Fruit fly (Drosophila melanogaster) whole organism, embryonic: ENCODE results near the gene Sdic4.

ENCODE experiments used
- Ada2b ChIP-seq: fragments of 200-800 bp; sonication (Bioruptor generic); IDR thresholded peaks from 2 replicates; pipeline ENCODE4 v1.3.6; 2022; ENCODE audit warnings: missing biosample characterization, missing genetic modification characterization
- Asciz ChIP-seq: fragments of 200-800 bp; sonication (Bioruptor generic); optimal IDR thresholded peaks from 2 replicates; lab custom pipeline; 2017; ENCODE audit warnings: missing biosample characterization, mild to moderate bottlenecking, missing genetic modification characterization, missing genetic modification reagents
- CG11504 ChIP-seq: fragments of 200-800 bp; sonication (Bioruptor generic); optimal IDR thresholded peaks from 3 replicates; lab custom pipeline; 2019; ENCODE audit warnings: missing biosample characterization, mild to moderate bottlenecking, missing genetic modification characterization, moderate library complexity
- CG13775 ChIP-seq: fragments of 200-800 bp; sonication (Bioruptor generic); optimal IDR thresholded peaks from 3 replicates; lab custom pipeline; 2017; ENCODE audit warnings: missing biosample characterization, mild to moderate bottlenecking, missing genetic modification characterization
- CG14050 ChIP-seq: fragments of 200-800 bp; sonication (Bioruptor generic); IDR thresholded peaks from 3 replicates; pipeline ENCODE4 v1.3.6; 2022; ENCODE audit warnings: missing biosample characterization, missing genetic modification characterization
- CG15269 ChIP-seq: fragments of 200-800 bp; sonication (Bioruptor generic); optimal IDR thresholded peaks from 2 replicates; lab custom pipeline; 2018; ENCODE audit warnings: missing biosample characterization, mild to moderate bottlenecking, missing genetic modification characterization, moderate library complexity
- CG34224 ChIP-seq: fragments of 200-800 bp; sonication (Bioruptor generic); IDR thresholded peaks from 3 replicates; pipeline ENCODE4 v1.3.6; 2022; ENCODE audit warnings: missing biosample characterization, missing genetic modification characterization; ENCODE audit not compliant: partially characterized antibody
- CG34376 ChIP-seq: fragments of 200-800 bp; sonication (Bioruptor generic); optimal IDR thresholded peaks from 2 replicates; lab custom pipeline; 2018; ENCODE audit warnings: missing biosample characterization, mild to moderate bottlenecking, missing genetic modification characterization
- CG4820 ChIP-seq: fragments of 200-800 bp; sonication (Bioruptor generic); optimal IDR thresholded peaks from 3 replicates; lab custom pipeline; 2016; ENCODE audit warnings: missing biosample characterization, missing genetic modification characterization
- CG6683 ChIP-seq: fragments of 200-800 bp; sonication (Bioruptor generic); optimal IDR thresholded peaks from 2 replicates; lab custom pipeline; 2017; ENCODE audit warnings: missing biosample characterization, mild to moderate bottlenecking, missing genetic modification characterization, missing genetic modification reagents
- CG6765 ChIP-seq: fragments of 200-800 bp; sonication (Bioruptor generic); optimal IDR thresholded peaks from 3 replicates; lab custom pipeline; 2017; ENCODE audit warnings: missing biosample characterization, mild to moderate bottlenecking, missing genetic modification characterization
- CG9932 ChIP-seq: fragments of 200-800 bp; sonication (Bioruptor generic); IDR thresholded peaks from 2 replicates; pipeline ENCODE4 v1.3.6; 2022; ENCODE audit warnings: missing biosample characterization, missing genetic modification characterization
- CHES-1-like ChIP-seq: fragments of 200-800 bp; sonication (Bioruptor generic); optimal IDR thresholded peaks from 2 replicates; lab custom pipeline; 2016; ENCODE audit warnings: missing biosample characterization, missing genetic modification characterization
- CoRest ChIP-seq: fragments of 200-800 bp; sonication (Bioruptor generic); optimal IDR thresholded peaks from 3 replicates; lab custom pipeline; 2018; ENCODE audit warnings: missing biosample characterization, mild to moderate bottlenecking, missing genetic modification characterization, moderate library complexity
- D19A ChIP-seq: fragments of 200-800 bp; optimal IDR thresholded peaks from 3 replicates; lab custom pipeline; 2019; ENCODE audit warnings: missing biosample characterization, mild to moderate bottlenecking, missing genetic modification characterization, moderate library complexity
- D19B ChIP-seq: fragments of 200-800 bp; sonication (Bioruptor generic); optimal IDR thresholded peaks from 2 replicates; lab custom pipeline; 2017; ENCODE audit warnings: missing biosample characterization, mild to moderate bottlenecking, missing genetic modification characterization
- Dek ChIP-seq: fragments of 200-800 bp; sonication (Bioruptor generic); optimal IDR thresholded peaks from 3 replicates; lab custom pipeline; 2019; ENCODE audit warnings: missing biosample characterization, mild to moderate bottlenecking, missing genetic modification characterization, moderate library complexity
- Ets97D ChIP-seq: fragments of 200-800 bp; sonication (Bioruptor generic); optimal IDR thresholded peaks from 3 replicates; lab custom pipeline; 2016; ENCODE audit warnings: missing biosample characterization, missing genetic modification characterization
- Fer2 ChIP-seq: fragments of 200-800 bp; sonication (Bioruptor generic); optimal IDR thresholded peaks from 2 replicates; lab custom pipeline; 2018; ENCODE audit warnings: missing biosample characterization, mild to moderate bottlenecking, missing genetic modification characterization, moderate library complexity
- Fer3 ChIP-seq: fragments of 200-800 bp; sonication (Bioruptor generic); optimal IDR thresholded peaks from 2 replicates; lab custom pipeline; 2018; ENCODE audit warnings: missing biosample characterization, mild to moderate bottlenecking, missing genetic modification characterization, moderate library complexity
- Hsf ChIP-seq: fragments of 200-800 bp; sonication (Bioruptor generic); optimal IDR thresholded peaks from 3 replicates; lab custom pipeline; 2016; ENCODE audit warnings: missing biosample characterization, missing genetic modification characterization
- Mrtf ChIP-seq: fragments of 200-800 bp; sonication (Bioruptor generic); IDR thresholded peaks from 3 replicates; pipeline ENCODE4 v1.3.6; 2022; ENCODE audit warnings: missing biosample characterization, missing genetic modification characterization
- NC2α ChIP-seq: fragments of 200-800 bp; sonication (Bioruptor generic); optimal IDR thresholded peaks from 2 replicates; lab custom pipeline; 2016; ENCODE audit warnings: missing biosample characterization, missing genetic modification characterization
- NC2β ChIP-seq: fragments of 200-800 bp; sonication (Bioruptor generic); optimal IDR thresholded peaks from 2 replicates; lab custom pipeline; 2016; ENCODE audit warnings: missing biosample characterization, missing genetic modification characterization
- Rfx ChIP-seq: fragments of 200-800 bp; sonication (Bioruptor generic); IDR thresholded peaks from 2 replicates; pipeline ENCODE4 v1.3.6; 2022; ENCODE audit warnings: missing biosample characterization, missing genetic modification characterization
- Scr ChIP-seq: fragments of 200-800 bp; sonication (Bioruptor generic); IDR thresholded peaks from 2 replicates; pipeline ENCODE4 v1.3.6; 2022; ENCODE audit warnings: missing biosample characterization, missing genetic modification characterization; ENCODE audit not compliant: partially characterized antibody
- Six4 ChIP-seq: fragments of 200-800 bp; sonication (Bioruptor generic); optimal IDR thresholded peaks from 2 replicates; lab custom pipeline; 2016; ENCODE audit warnings: missing biosample characterization, missing genetic modification characterization
- abd-A ChIP-seq: fragments of 200-800 bp; sonication (Bioruptor generic); optimal IDR thresholded peaks from 3 replicates; lab custom pipeline; 2019; ENCODE audit warnings: missing biosample characterization, mild to moderate bottlenecking, missing genetic modification characterization, moderate library complexity
- ac ChIP-seq: fragments of 200-800 bp; sonication (Bioruptor generic); optimal IDR thresholded peaks from 3 replicates; lab custom pipeline; 2017; ENCODE audit warnings: missing biosample characterization, mild to moderate bottlenecking, missing genetic modification characterization
- az2 ChIP-seq: fragments of 200-800 bp; sonication (Bioruptor generic); optimal IDR thresholded peaks from 3 replicates; lab custom pipeline; 2016; ENCODE audit warnings: missing biosample characterization, missing genetic modification characterization
- bab2 ChIP-seq: fragments of 200-800 bp; sonication (Bioruptor generic); optimal IDR thresholded peaks from 2 replicates; lab custom pipeline; 2016; ENCODE audit warnings: missing biosample characterization, missing genetic modification characterization
- bsh ChIP-seq, 2 experiments: fragments of 200-800 bp; sonication (Bioruptor generic); optimal IDR thresholded peaks; 2 replicates each; lab custom pipeline; 2017 to 2018; ENCODE audit warnings: mild to moderate bottlenecking in 2 of 2, missing biosample characterization in 2 of 2, missing genetic modification characterization in 2 of 2, moderate library complexity in 1 of 2
- cato ChIP-seq: fragments of 200-800 bp; sonication (Bioruptor generic); optimal IDR thresholded peaks from 2 replicates; lab custom pipeline; 2016; ENCODE audit warnings: missing biosample characterization, missing genetic modification characterization, borderline replicate concordance
- corto ChIP-seq: fragments of 200-800 bp; sonication (Bioruptor generic); optimal IDR thresholded peaks from 2 replicates; lab custom pipeline; 2016; ENCODE audit warnings: missing biosample characterization, mild to moderate bottlenecking, missing genetic modification characterization, moderate library complexity
- dan ChIP-seq: fragments of 200-800 bp; sonication (Bioruptor generic); IDR thresholded peaks from 2 replicates; pipeline ENCODE4 v1.3.6; 2022; ENCODE audit warnings: missing biosample characterization, missing genetic modification characterization
- ewg ChIP-seq: fragments of 200-800 bp; sonication (Bioruptor generic); optimal IDR thresholded peaks from 3 replicates; lab custom pipeline; 2017; ENCODE audit warnings: mild to moderate bottlenecking, missing biosample characterization, missing genetic modification reagents, missing genetic modification characterization
- knrl ChIP-seq: fragments of 200-800 bp; sonication (Bioruptor generic); IDR thresholded peaks from 3 replicates; pipeline ENCODE4 v1.3.6; 2022; ENCODE audit warnings: missing biosample characterization, missing genetic modification characterization; ENCODE audit not compliant: partially characterized antibody
- lilli ChIP-seq: fragments of 200-800 bp; sonication (Bioruptor generic); optimal IDR thresholded peaks from 3 replicates; lab custom pipeline; 2016; ENCODE audit warnings: missing biosample characterization, missing genetic modification characterization
- maf-S ChIP-seq: fragments of 200-800 bp; sonication (Bioruptor generic); optimal IDR thresholded peaks from 2 replicates; lab custom pipeline; 2016; ENCODE audit warnings: missing biosample characterization, missing genetic modification characterization
- mam ChIP-seq: fragments of 200-800 bp; sonication (Bioruptor generic); optimal IDR thresholded peaks from 3 replicates; lab custom pipeline; 2016; ENCODE audit warnings: missing biosample characterization, missing genetic modification characterization
- nerfin-1 ChIP-seq: fragments of 200-800 bp; sonication (Bioruptor generic); optimal IDR thresholded peaks from 3 replicates; lab custom pipeline; 2019; ENCODE audit warnings: missing biosample characterization, mild to moderate bottlenecking, missing genetic modification characterization, moderate library complexity
- oc ChIP-seq: fragments of 200-800 bp; sonication (Bioruptor generic); optimal IDR thresholded peaks from 2 replicates; lab custom pipeline; 2018; ENCODE audit warnings: missing biosample characterization, mild to moderate bottlenecking, missing genetic modification characterization, moderate library complexity
- onecut ChIP-seq: fragments of 200-800 bp; sonication (Bioruptor generic); IDR thresholded peaks from 2 replicates; pipeline ENCODE4 v1.3.6; 2022; ENCODE audit warnings: missing biosample characterization, missing genetic modification characterization
- phol ChIP-seq: fragments of 200-800 bp; sonication (Bioruptor generic); optimal IDR thresholded peaks from 3 replicates; lab custom pipeline; 2018; ENCODE audit warnings: missing biosample characterization, mild to moderate bottlenecking, missing genetic modification characterization, moderate library complexity
- pnt ChIP-seq: fragments of 200-800 bp; sonication (Bioruptor generic); optimal IDR thresholded peaks from 3 replicates; lab custom pipeline; 2016; ENCODE audit warnings: missing biosample characterization, missing genetic modification characterization
- pum ChIP-seq: fragments of 200-800 bp; sonication (Bioruptor generic); optimal IDR thresholded peaks from 2 replicates; lab custom pipeline; 2016; ENCODE audit warnings: missing biosample characterization, missing genetic modification characterization
- sens-2 ChIP-seq: fragments of 200-800 bp; sonication (Bioruptor generic); IDR thresholded peaks from 2 replicates; pipeline ENCODE4 v1.3.6; 2022; ENCODE audit warnings: missing biosample characterization, missing genetic modification characterization
- tap ChIP-seq: fragments of 200-800 bp; optimal IDR thresholded peaks from 3 replicates; lab custom pipeline; 2019; ENCODE audit warnings: missing biosample characterization, mild to moderate bottlenecking, missing genetic modification characterization, moderate library complexity
- vvl ChIP-seq: fragments of 200-800 bp; sonication (Bioruptor generic); IDR thresholded peaks from 2 replicates; pipeline ENCODE4 v1.3.6; 2022; ENCODE audit warnings: missing biosample characterization, missing genetic modification characterization
- z ChIP-seq: fragments of 200-800 bp; sonication (Bioruptor generic); IDR thresholded peaks from 3 replicates; pipeline ENCODE4 v1.3.6; 2022; ENCODE audit warnings: missing biosample characterization, missing genetic modification characterization

The Sdic4 gene

DNA sequence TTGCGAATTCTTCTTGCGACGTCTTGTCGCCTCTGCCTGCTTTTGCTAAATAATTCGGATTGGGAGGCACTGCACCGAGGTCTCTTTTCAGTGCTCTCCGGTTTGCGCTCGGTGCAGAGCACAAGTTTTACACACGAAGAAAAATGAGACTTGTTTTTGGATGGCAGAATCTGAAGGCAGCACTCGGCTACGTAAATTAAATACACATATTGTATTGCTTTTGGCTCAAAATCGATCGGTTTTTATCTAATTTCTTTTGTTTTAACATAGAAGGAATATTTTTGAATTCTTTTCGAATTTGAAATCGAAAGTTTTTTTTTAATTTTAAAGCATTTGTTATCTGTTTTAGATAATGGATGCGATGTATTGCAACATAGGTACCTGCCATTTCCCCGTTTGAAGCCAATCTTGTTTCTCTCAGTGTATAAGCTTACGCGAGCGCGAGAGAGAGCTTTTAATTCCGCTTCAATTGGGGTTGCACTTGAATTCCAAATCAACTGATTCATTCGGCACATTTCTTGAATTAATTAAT, 51.3 kb downstream of the Sdic4 start, which contains the start of gene AnxB10 (continued):
- TF ChIP-seq pnt (GFP tag; lab: Kevin White, UChicago) (peak; percentile 25), NC2β (GFP tag; lab: Kevin White, UChicago) (peak; percentile 8), Mrtf (GFP tag; lab: Robert Waterston, UW) (peak; percentile 47; the same call in 1 of the 3 replicates), CG11504 (tag; lab: Kevin White, UChicago) (peak; percentile 86), Fer2 (tag; lab: Kevin White, UChicago) (peak; percentile 6), az2 (GFP tag; lab: Kevin White, UChicago) (peak; percentile 59), corto (GFP tag; lab: Kevin White, UChicago) (peak; percentile 58), CG9932 (0 out of 2 replicates have a peak, but pooled peaks have one; percentile 21), abd-A (no peak), D19B (GFP tag; lab: Kevin White, UChicago) (peak; percentile 22), nerfin-1 (tag; lab: Kevin White, UChicago) (peak; percentile 41), Six4 (GFP tag; lab: Kevin White, UChicago) (peak; percentile 61), sens-2 (GFP tag; lab: Robert Waterston, UW) (no peak), CG34376 (GFP tag; lab: Kevin White, UChicago) (no peak), CG14050 (GFP tag; lab: Robert Waterston, UW) (no peak), CHES-1-like (GFP tag; lab: Kevin White, UChicago) (peak; percentile 14), bab2 (peak; percentile 31), oc (tag; lab: Kevin White, UChicago) (peak; percentile 22), ac (GFP tag; lab: Kevin White, UChicago) (no peak), CG15269 (tag; lab: Kevin White, UChicago) (peak; percentile 55), CG6683 (GFP tag; lab: Kevin White, UChicago) (peak; percentile 23), Ada2b (GFP tag; lab: Robert Waterston, UW) (peak; percentile 63), cato (peak; percentile 16), CoRest (tag; lab: Kevin White, UChicago) (peak; percentile 61), dan (GFP tag; lab: Robert Waterston, UW) (no peak), D19A (tag; lab: Kevin White, UChicago) (peak; percentile 56), phol (tag; lab: Kevin White, UChicago) (peak; percentile 75), ewg (peak; percentile 31), Rfx (GFP tag; lab: Robert Waterston, UW) (peak; percentile 56), CG34224 (no peak), knrl (GFP tag; lab: Robert Waterston, UW) (no peak), Dek (tag; lab: Kevin White, UChicago) (peak; percentile 26), bsh (GFP tag; optimal IDR thresholded peaks at IDR 0.05; lab: Kevin White, UChicago) (peak; percentile 53 to 83), Hsf (GFP tag; lab: Kevin White, UChicago) (peak; percentile 62), pum (GFP tag; lab: Kevin White, UChicago) (peak; percentile 27), NC2α (GFP tag; lab: Kevin White, UChicago) (no peak), maf-S (GFP tag; lab: Kevin White, UChicago) (peak; percentile 12), Scr (GFP tag; lab: Robert Waterston, UW) (no peak), Fer3 (tag; lab: Kevin White, UChicago) (peak; percentile 58), mam (peak; percentile 56), tap (tag; lab: Kevin White, UChicago) (peak; percentile 36), CG4820 (GFP tag; lab: Kevin White, UChicago) (peak; percentile 64), Ets97D (GFP tag; lab: Kevin White, UChicago) (peak; percentile 16), Asciz (GFP tag; lab: Kevin White, UChicago) (peak; percentile 63), vvl (GFP tag; lab: Robert Waterston, UW) (peak; percentile 58), CG6765 (peak; percentile 33), onecut (GFP tag; lab: Robert Waterston, UW) (peak; percentile 43), lilli (GFP tag; lab: Kevin White, UChicago) (peak; percentile 28), CG13775 (GFP tag; lab: Kevin White, UChicago) (peak; percentile 50), z (no peak)
